Fruit fly (Drosophila melanogaster) whole organism, embryonic: ENCODE measurements around the gene CIA30.

Source experiments
- B-H2 ChIP-seq: fragments of 200-800 bp; sonication (Bioruptor generic); optimal IDR thresholded peaks from 2 replicates; lab custom pipeline; 2018; ENCODE audit warnings: missing biosample characterization, mild to moderate bottlenecking, missing genetic modification characterization
- CG10267 ChIP-seq: fragments of 200-800 bp; sonication (Bioruptor generic); optimal IDR thresholded peaks from 2 replicates; lab custom pipeline; 2018; ENCODE audit warnings: missing biosample characterization, mild to moderate bottlenecking, missing genetic modification characterization, moderate library complexity
- CG14667 ChIP-seq: fragments of 200-800 bp; sonication (Bioruptor generic); IDR thresholded peaks from 2 replicates; pipeline ENCODE4 v1.3.6; 2022; ENCODE audit warnings: missing biosample characterization, missing genetic modification characterization
- CG17802 ChIP-seq: fragments of 200-800 bp; sonication (Bioruptor generic); optimal IDR thresholded peaks from 2 replicates; lab custom pipeline; 2018; ENCODE audit warnings: missing biosample characterization, mild to moderate bottlenecking, missing genetic modification characterization, moderate library complexity
- CG2202 ChIP-seq: fragments of 200-800 bp; sonication (Bioruptor generic); optimal IDR thresholded peaks from 2 replicates; lab custom pipeline; 2018; ENCODE audit warnings: missing biosample characterization, mild to moderate bottlenecking, missing genetic modification characterization
- CG7357 ChIP-seq: fragments of 200-800 bp; sonication (Bioruptor generic); IDR thresholded peaks from 3 replicates; pipeline ENCODE4 v1.3.6; 2022; ENCODE audit warnings: missing biosample characterization, missing genetic modification characterization
- CG8765 ChIP-seq: fragments of 200-800 bp; sonication (Bioruptor generic); IDR thresholded peaks from 2 replicates; pipeline ENCODE4 v1.3.6; 2022; ENCODE audit warnings: missing biosample characterization, missing genetic modification characterization
- Mad ChIP-seq: fragments of 200-800 bp; sonication (Bioruptor generic); optimal IDR thresholded peaks from 2 replicates; lab custom pipeline; 2016; ENCODE audit warnings: missing biosample characterization, missing genetic modification characterization
- Oaz ChIP-seq: fragments of 200-800 bp; sonication (Bioruptor generic); IDR thresholded peaks from 2 replicates; pipeline ENCODE4 v1.3.6; 2022; ENCODE audit warnings: missing biosample characterization, missing genetic modification characterization
- ato ChIP-seq: fragments of 200-800 bp; sonication (Bioruptor generic); IDR thresholded peaks from 2 replicates; pipeline ENCODE4 v1.3.6; 2022; ENCODE audit warnings: missing biosample characterization, missing genetic modification characterization; ENCODE audit not compliant: partially characterized antibody
- br ChIP-seq: fragments of >200 bp; optimal IDR thresholded peaks from 2 replicates; lab custom pipeline; 2017
- kay ChIP-seq: fragments of 200-800 bp; sonication (Bioruptor generic); optimal IDR thresholded peaks from 2 replicates; lab custom pipeline; 2016; ENCODE audit warnings: missing biosample characterization, missing genetic modification characterization

DNA sequence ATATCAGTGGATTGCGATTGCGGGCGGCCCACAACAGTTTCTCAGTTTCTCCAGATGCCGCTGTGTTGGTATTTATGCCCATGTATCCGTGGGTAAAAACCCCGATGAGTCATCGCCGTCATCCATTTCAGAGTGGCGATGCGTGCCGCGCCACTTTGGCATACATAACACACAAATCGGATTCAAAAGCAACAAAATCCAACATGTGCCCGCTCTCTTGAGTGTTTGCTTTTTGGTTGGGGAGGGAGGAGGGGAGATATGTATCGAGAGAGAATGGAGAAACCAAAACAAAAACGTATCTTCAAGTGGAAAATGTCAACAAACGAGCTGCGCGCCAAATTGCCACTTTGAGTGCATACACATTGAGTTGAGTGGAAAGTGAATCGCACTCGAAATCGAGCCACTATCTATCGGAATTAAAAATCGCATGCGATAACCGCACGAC is 34.9 kb downstream of the CIA30 start:
- TF ChIP-seq br = no peak
- TF ChIP-seq CG7357 (GFP tag; lab: Robert Waterston, UW) = no peak
- no peak for TF ChIP-seq ato (GFP tag; lab: Robert Waterston, UW)
- peak; percentile 13 for TF ChIP-seq CG2202 (tag; lab: Kevin White, UChicago)
- TF ChIP-seq CG10267 (tag; lab: Kevin White, UChicago) = no peak
- TF ChIP-seq CG17802 (tag; lab: Kevin White, UChicago) = no peak
- TF ChIP-seq CG14667 (GFP tag; lab: Robert Waterston, UW) = no peak
- peak; percentile 99 for TF ChIP-seq kay (GFP tag; lab: Kevin White, UChicago)
- TF ChIP-seq B-H2 (GFP tag; lab: Kevin White, UChicago) = peak; percentile 24
- no peak for TF ChIP-seq Mad (GFP tag; lab: Kevin White, UChicago)
- no peak for TF ChIP-seq Oaz (GFP tag; lab: Robert Waterston, UW)
- TF ChIP-seq CG8765 = no peak
